Worm (Caenorhabditis elegans) whole organism, late embryonic: Measurements from ENCODE around the gene cst-1.

Experiments used
- fkh-10 ChIP-seq: fragments of 150-350 bp; optimal IDR thresholded peaks from 2 replicates; lab custom pipeline; 2014; ENCODE audit warnings: missing biosample characterization, missing genetic modification reagents, missing genetic modification characterization
- tbx-7 ChIP-seq: sonication (generic microtip); optimal IDR thresholded peaks from 2 replicates; lab custom pipeline; 2016; ENCODE audit warnings: missing genotype, missing genetic modification characterization, missing compliant biosample characterization

DNA sequence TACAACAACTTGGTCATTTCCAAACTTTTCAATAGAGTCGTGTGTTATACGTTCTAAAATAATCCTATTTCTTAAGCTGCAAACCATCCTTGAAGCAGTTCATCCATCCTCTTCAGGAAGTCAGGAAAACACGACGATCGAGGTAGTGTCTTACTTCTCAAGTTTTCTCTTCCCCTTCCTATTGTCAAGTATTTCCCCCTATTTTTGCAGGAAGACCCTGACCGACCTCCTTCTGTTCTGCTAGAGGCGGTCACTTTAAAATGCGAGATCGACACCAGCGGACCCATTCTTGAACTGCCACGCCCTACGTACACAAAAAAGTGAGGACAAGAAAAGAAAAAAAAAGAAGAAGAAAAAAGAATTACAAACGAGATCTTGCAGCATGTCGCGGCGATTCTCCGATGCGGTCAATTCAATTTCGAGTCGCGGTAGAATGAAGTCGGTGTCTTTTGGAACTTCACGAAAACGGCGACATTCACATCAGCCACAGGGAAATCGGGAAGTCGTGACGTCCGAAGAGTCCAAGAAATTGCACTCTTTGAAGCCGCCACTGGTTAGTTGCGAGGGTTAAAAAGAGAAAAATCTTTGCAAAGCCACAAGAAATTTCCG lies 16.5 kb upstream of the cst-1 start:
- TF ChIP-seq fkh-10 (GFP tag; lab: Kevin White, UChicago): no peak
- no peak for TF ChIP-seq tbx-7
